Fruit fly (Drosophila melanogaster) whole organism, pupa: Measurements from ENCODE around the gene axed.

Experiments
- CG4496 ChIP-seq: fragments of 200-800 bp; sonication (Bioruptor generic); IDR thresholded peaks from 3 replicates; pipeline ENCODE4 v1.3.6; 2022; ENCODE audit warnings: missing biosample characterization, missing genetic modification characterization
- EcR ChIP-seq: fragments of 200-800 bp; sonication (Bioruptor generic); optimal IDR thresholded peaks from 3 replicates; lab custom pipeline; 2019; ENCODE audit warnings: missing biosample characterization, missing genetic modification characterization, mild to moderate bottlenecking, moderate library complexity, missing genetic modification reagents
- Pif1B ChIP-seq: fragments of 200-800 bp; sonication (Bioruptor generic); optimal IDR thresholded peaks from 3 replicates; lab custom pipeline; 2016; ENCODE audit warnings: missing biosample characterization, missing genetic modification characterization
- fd96Ca ChIP-seq: fragments of 200-800 bp; sonication (Bioruptor generic); IDR thresholded peaks from 3 replicates; pipeline ENCODE4 v1.3.6; 2022; ENCODE audit warnings: missing biosample characterization, missing genetic modification characterization
- rn ChIP-seq: fragments of 200-800 bp; sonication (Bioruptor generic); IDR thresholded peaks from 2 replicates; pipeline ENCODE4 v1.3.6; 2022; ENCODE audit warnings: missing biosample characterization, missing genetic modification characterization

DNA sequence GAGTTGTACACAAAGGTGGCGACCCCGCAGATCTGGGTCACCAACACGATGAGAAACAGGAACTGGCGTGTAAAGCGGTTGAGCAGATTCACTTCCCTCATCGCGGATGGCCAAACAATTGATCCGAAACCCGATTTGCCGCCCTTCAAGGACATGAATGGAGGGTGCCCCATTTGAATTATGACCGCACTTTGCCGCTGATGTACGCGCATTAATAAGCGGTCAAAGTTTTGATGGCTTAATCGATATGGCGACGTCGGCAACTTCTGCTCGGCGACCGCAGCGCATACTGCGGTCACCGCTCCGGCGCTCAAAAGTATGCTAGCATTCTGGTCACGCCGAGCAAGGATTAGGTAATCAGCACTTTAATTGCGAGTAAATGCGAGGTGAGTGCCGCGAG, 58.6 kb downstream of the axed start, which contains the start of gene Grl65a:
- TF ChIP-seq EcR (GFP tag; lab: Kevin White, UChicago), result no peak
- TF ChIP-seq fd96Ca (GFP tag; lab: Robert Waterston, UW), result no peak
- no peak for TF ChIP-seq CG4496 (GFP tag; lab: Robert Waterston, UW)
- no peak for TF ChIP-seq rn (GFP tag; lab: Robert Waterston, UW)
- TF ChIP-seq Pif1B (GFP tag; lab: Kevin White, UChicago), result no peak
